Worm (Caenorhabditis elegans): ENCODE data around the gene srh-8.

srh-8 gene

DNA sequence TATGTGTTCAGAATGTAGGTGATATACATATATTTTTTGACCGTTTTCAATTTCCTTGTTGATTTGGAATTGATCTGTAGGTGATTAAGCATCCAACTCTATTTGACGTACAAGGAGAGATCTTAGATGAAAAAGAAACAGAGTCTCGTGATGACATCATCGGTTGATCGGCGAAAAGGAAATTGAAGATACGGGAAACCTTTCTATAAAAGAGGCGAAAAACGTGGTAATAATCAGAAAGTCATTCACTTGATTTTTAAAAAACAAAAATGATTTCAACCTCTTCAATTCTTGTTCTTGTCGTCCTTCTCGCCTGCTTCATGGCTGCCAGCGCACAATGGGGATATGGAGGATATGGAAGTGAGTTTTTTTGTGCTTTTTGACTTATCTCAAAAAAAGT is 21.1 kb upstream of the srh-8 start, which contains the start of gene nlp-29:
TSS of gene nlp-29 (plus strand) at position 248 of the 400 bp plus-strand sequence.
- TF ChIP-seq ama-1 (optimal IDR thresholded peaks at IDR 0.05): no peak
- no peak for TF ChIP-seq ets-7 (tag; optimal IDR thresholded peaks at IDR 0.05)
- no peak for TF ChIP-seq ceh-36 (tag; optimal IDR thresholded peaks at IDR 0.05)
- no peak for TF ChIP-seq tra-4 (tag; optimal IDR thresholded peaks at IDR 0.05)
- no peak for TF ChIP-seq scrt-1 (GFP tag; IDR thresholded peaks at IDR 0.05)
- no peak for TF ChIP-seq ceh-13 (GFP tag; optimal IDR thresholded peaks at IDR 0.05)
- no peak for TF ChIP-seq tbx-11 (GFP tag; IDR thresholded peaks at IDR 0.05)
- TF ChIP-seq F13C5.2 (tag; optimal IDR thresholded peaks at IDR 0.05): no peak
- TF ChIP-seq hmbx-1 (tag; optimal IDR thresholded peaks at IDR 0.05): no peak
- no peak for TF ChIP-seq sea-1 (GFP tag; conservative IDR thresholded peaks at IDR 0.05)
- no peak for TF ChIP-seq hnd-1 (tag; optimal IDR thresholded peaks at IDR 0.05)
- no peak for TF ChIP-seq B0310.2 (tag; optimal IDR thresholded peaks at IDR 0.05)
- TF ChIP-seq tbx-37 (GFP tag; conservative IDR thresholded peaks at IDR 0.05): no peak
- TF ChIP-seq pes-1 (GFP tag; IDR thresholded peaks at IDR 0.05): no peak
- TF ChIP-seq hmg-4 (GFP tag; optimal IDR thresholded peaks at IDR 0.05): no peak
- TF ChIP-seq flt-1 (GFP tag; IDR thresholded peaks at IDR 0.05): no peak
- TF ChIP-seq aly-1 (tag; optimal IDR thresholded peaks at IDR 0.05): no peak

DNA sequence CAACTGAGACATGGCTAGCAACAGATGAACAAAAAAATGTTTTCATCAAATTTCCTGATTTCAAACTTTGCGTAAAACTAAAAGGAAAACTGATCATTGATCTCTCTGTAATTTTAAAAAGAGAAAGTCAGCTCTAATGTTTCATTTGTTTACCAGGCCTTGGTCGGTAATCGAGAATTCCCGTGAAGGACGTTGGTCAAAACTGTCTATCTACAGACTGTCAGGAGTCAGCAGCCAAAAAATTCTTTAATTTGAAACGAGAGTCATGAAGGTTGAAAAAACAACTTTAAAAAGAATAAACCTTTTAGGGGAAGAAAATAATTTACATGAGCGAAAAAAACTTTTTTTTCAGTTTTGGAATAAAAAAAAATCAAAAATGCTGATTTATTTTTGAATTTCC is 20.2 kb upstream of the srh-8 start:
- TF ChIP-seq aly-1 (tag; optimal IDR thresholded peaks at IDR 0.05) (no peak), tbx-11 (GFP tag; IDR thresholded peaks at IDR 0.05) (no peak), hmbx-1 (tag; optimal IDR thresholded peaks at IDR 0.05) (no peak), tra-4 (tag; optimal IDR thresholded peaks at IDR 0.05) (no peak)

DNA sequence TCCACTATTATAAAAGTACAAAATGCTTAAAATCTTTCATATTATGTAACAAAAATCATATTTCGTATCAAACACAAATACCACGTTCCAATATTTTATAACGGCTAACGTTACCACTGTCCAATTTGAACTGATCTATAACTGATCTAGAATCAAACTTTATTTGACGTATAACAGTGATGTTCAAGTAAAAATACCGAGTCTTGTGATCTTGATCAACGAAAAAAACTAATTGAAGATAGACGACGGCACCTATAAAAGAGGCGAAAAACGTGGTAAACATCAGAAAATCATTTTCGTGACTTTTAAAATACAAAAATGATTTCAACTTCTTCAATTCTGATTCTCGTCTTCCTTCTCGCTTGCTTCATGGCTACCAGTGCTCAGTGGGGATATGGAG is 17.7 kb upstream of the srh-8 start, which contains the start of gene nlp-28:
TSS of gene nlp-28 (plus strand) at position 285 of the 400 bp plus-strand sequence.
- TF ChIP-seq hmg-4 (GFP tag; optimal IDR thresholded peaks at IDR 0.05) (no peak), ama-1 (optimal IDR thresholded peaks at IDR 0.05) (no peak), tra-4 (tag; optimal IDR thresholded peaks at IDR 0.05) (no peak)

DNA sequence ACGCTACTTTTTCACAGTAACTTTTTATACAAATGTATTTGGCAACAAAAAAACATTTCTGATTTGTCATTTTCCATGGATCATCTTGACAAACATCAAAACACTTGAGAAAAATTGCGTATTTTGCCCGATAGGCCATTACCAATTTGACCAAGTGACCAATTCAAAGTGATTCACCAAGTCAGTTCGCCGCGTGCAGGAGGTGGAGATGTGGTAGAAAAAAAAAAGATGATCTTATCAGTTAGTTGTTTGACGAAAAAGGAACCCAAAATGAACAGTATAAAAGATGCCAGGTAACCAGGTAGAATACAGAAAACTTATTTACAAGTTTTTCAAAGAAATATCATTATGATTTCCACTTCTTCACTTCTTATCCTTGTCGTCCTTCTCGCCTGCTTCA is 16.2 kb upstream of the srh-8 start, which contains the start of gene nlp-27:
TSS of gene nlp-27 (plus strand) at position 309 of the 400 bp plus-strand sequence.
- TF ChIP-seq hmg-4 (GFP tag; optimal IDR thresholded peaks at IDR 0.05): no peak
- no peak for TF ChIP-seq tra-4 (tag; optimal IDR thresholded peaks at IDR 0.05)
- no peak for TF ChIP-seq pes-1 (GFP tag; IDR thresholded peaks at IDR 0.05)
- TF ChIP-seq B0310.2 (tag; optimal IDR thresholded peaks at IDR 0.05): no peak
- no peak for TF ChIP-seq hnd-1 (tag; optimal IDR thresholded peaks at IDR 0.05)
- no peak for TF ChIP-seq ama-1 (optimal IDR thresholded peaks at IDR 0.05)
- TF ChIP-seq sea-1 (GFP tag; conservative IDR thresholded peaks at IDR 0.05): no peak
- no peak for TF ChIP-seq aly-1 (tag; optimal IDR thresholded peaks at IDR 0.05)
- TF ChIP-seq tbx-37 (GFP tag; conservative IDR thresholded peaks at IDR 0.05): no peak
- no peak for TF ChIP-seq ceh-13 (GFP tag; optimal IDR thresholded peaks at IDR 0.05)
- no peak for TF ChIP-seq ceh-36 (tag; optimal IDR thresholded peaks at IDR 0.05)
- no peak for TF ChIP-seq tbx-11 (GFP tag; IDR thresholded peaks at IDR 0.05)
- TF ChIP-seq ets-7 (tag; optimal IDR thresholded peaks at IDR 0.05): no peak

DNA sequence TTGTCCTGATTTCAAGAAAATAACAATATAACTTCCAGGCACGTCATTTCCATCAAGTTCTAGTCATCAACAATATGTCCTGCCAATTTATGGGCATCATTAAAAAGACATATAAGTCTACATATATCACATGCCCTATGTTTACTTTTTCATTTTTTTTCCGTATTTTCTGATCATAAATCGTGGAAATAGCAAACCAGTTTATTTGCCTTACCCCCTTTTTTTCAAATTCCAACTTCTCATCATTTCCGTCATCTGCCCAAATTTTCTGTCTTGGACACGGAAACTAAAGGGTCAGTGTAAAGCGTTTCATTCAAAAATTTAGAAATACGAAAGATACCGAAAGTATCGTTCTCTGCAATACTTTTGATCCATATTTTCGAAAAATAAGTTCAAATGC is 13.0 kb upstream of the srh-8 start:
- TF ChIP-seq B0310.2 (tag; optimal IDR thresholded peaks at IDR 0.05) (no peak), sea-1 (GFP tag; conservative IDR thresholded peaks at IDR 0.05) (no peak)

DNA sequence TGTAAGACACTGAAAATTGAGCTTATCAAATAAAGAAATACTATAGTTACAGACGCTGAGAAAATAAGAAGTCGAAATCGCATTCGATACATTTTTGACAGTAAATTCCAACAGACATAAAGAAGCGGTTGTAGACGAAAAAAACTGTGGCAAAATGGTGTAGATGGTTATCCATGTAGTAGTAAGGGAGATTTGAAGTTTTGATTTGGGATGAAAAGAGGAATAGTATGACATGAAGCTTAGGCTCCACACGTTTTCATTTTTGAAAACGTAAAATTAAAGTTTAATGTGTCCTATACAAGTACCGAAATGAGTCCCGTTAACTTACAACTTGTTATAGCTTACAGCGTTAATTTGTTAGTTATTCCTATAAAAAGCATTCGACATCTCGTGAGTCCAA is 11.3 kb upstream of the srh-8 start, which contains the start of gene K09D9.9:
TSS of gene K09D9.9 (minus strand) at position 101 of the 400 bp plus-strand sequence.
- no peak for TF ChIP-seq tbx-37 (GFP tag; conservative IDR thresholded peaks at IDR 0.05)
- no peak for TF ChIP-seq flt-1 (GFP tag; IDR thresholded peaks at IDR 0.05)
- TF ChIP-seq B0310.2 (tag; optimal IDR thresholded peaks at IDR 0.05): no peak
- TF ChIP-seq tra-4 (tag; optimal IDR thresholded peaks at IDR 0.05): no peak
- no peak for TF ChIP-seq ceh-36 (tag; optimal IDR thresholded peaks at IDR 0.05)
- no peak for TF ChIP-seq hmg-4 (GFP tag; optimal IDR thresholded peaks at IDR 0.05)
- no peak for TF ChIP-seq ets-7 (tag; optimal IDR thresholded peaks at IDR 0.05)

DNA sequence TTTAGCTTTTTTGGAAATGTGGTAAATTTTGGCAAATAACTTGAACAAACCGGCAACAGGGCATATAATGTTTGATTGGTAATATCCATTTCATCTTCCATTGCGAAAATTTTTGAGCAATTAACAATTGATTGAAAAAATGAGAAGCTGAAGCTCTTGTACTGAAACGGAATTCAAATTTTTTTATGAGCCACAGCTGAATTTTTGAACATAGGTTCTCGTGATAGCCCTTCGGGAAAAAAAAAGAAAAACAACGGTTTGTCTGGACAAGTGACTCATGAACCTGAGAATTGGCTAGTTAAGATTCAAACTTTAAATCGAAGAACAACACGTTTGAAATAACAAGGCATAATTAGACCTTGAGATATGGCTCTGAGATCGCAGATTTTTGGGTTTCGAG is 9.5 kb upstream of the srh-8 start, which contains the start of gene srx-62:
TSS of gene srx-62 (minus strand) at position 101 of the 400 bp plus-strand sequence.
- TF ChIP-seq hmbx-1 (tag; optimal IDR thresholded peaks at IDR 0.05) (no peak), ama-1 (optimal IDR thresholded peaks at IDR 0.05) (no peak), ceh-13 (GFP tag; optimal IDR thresholded peaks at IDR 0.05) (no peak), tbx-11 (GFP tag; IDR thresholded peaks at IDR 0.05) (no peak), sea-1 (GFP tag; conservative IDR thresholded peaks at IDR 0.05) (no peak), flt-1 (GFP tag; IDR thresholded peaks at IDR 0.05) (no peak), pes-1 (GFP tag; IDR thresholded peaks at IDR 0.05) (no peak), hnd-1 (tag; optimal IDR thresholded peaks at IDR 0.05) (no peak), ceh-36 (tag; optimal IDR thresholded peaks at IDR 0.05) (no peak), tra-4 (tag; optimal IDR thresholded peaks at IDR 0.05) (no peak), scrt-1 (GFP tag; IDR thresholded peaks at IDR 0.05) (no peak)

DNA sequence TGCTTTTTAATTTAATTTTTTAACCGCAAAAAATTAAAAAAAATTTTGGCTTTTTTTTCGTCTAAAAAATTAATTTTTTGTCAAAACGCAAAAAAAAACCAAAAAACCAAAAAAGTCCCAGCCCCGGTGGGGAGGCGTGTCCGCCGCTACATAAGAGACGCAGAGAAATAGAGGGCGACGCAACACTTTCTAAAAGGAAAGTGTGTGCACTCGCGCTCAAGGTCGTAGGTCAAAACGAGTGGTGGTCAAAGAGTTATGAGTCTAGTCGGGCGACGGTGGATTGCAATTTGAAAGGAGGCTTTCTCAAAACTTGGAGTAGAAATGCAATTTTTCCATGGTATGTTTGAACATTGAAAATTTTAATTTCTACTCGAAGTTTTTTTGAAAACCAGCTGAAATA is 742 bp upstream of the srh-8 start:
- no peak for TF ChIP-seq ceh-13 (GFP tag; optimal IDR thresholded peaks at IDR 0.05)
- TF ChIP-seq B0310.2 (tag; optimal IDR thresholded peaks at IDR 0.05): no peak
- TF ChIP-seq hmbx-1 (tag; optimal IDR thresholded peaks at IDR 0.05): no peak
- no peak for TF ChIP-seq tbx-11 (GFP tag; IDR thresholded peaks at IDR 0.05)
- no peak for TF ChIP-seq hnd-1 (tag; optimal IDR thresholded peaks at IDR 0.05)
- no peak for TF ChIP-seq pes-1 (GFP tag; IDR thresholded peaks at IDR 0.05)
- TF ChIP-seq ceh-36 (tag; optimal IDR thresholded peaks at IDR 0.05): no peak
- TF ChIP-seq ets-7 (tag; optimal IDR thresholded peaks at IDR 0.05): no peak
- no peak for TF ChIP-seq sea-1 (GFP tag; conservative IDR thresholded peaks at IDR 0.05)
- no peak for TF ChIP-seq flt-1 (GFP tag; IDR thresholded peaks at IDR 0.05)
- no peak for TF ChIP-seq ama-1 (optimal IDR thresholded peaks at IDR 0.05)
- no peak for TF ChIP-seq F13C5.2 (tag; optimal IDR thresholded peaks at IDR 0.05)
- no peak for TF ChIP-seq hmg-4 (GFP tag; optimal IDR thresholded peaks at IDR 0.05)
- no peak for TF ChIP-seq tbx-37 (GFP tag; conservative IDR thresholded peaks at IDR 0.05)
- no peak for TF ChIP-seq tra-4 (tag; optimal IDR thresholded peaks at IDR 0.05)
- TF ChIP-seq scrt-1 (GFP tag; IDR thresholded peaks at IDR 0.05): no peak

Data from whole organism, early embryonic.